Fruit fly (Drosophila melanogaster) whole organism, prepupa: ENCODE data around the gene Atxn7.

Experiments used
- CG11902 ChIP-seq: fragments of 200-800 bp; sonication (Bioruptor generic); optimal IDR thresholded peaks from 3 replicates; lab custom pipeline; 2016; ENCODE audit warnings: missing biosample characterization, missing genetic modification characterization
- CG1621 ChIP-seq: fragments of 200-800 bp; sonication (Bioruptor generic); optimal IDR thresholded peaks from 3 replicates; lab custom pipeline; 2018; ENCODE audit warnings: missing biosample characterization, mild to moderate bottlenecking, missing genetic modification characterization
- CG6854 ChIP-seq: fragments of 200-800 bp; sonication (Bioruptor generic); optimal IDR thresholded peaks from 2 replicates; lab custom pipeline; 2017; ENCODE audit warnings: missing biosample characterization, mild to moderate bottlenecking, missing genetic modification characterization
- CG8319 ChIP-seq: fragments of 200-800 bp; sonication (Bioruptor generic); optimal IDR thresholded peaks from 3 replicates; lab custom pipeline; 2016; ENCODE audit warnings: missing biosample characterization, missing genetic modification characterization
- CG8632 ChIP-seq: fragments of 200-800 bp; sonication (Bioruptor generic); optimal IDR thresholded peaks from 3 replicates; lab custom pipeline; 2016; ENCODE audit warnings: missing biosample characterization, missing genetic modification characterization
- CG9139 ChIP-seq: fragments of 200-800 bp; sonication (Bioruptor generic); optimal IDR thresholded peaks from 3 replicates; lab custom pipeline; 2017; ENCODE audit warnings: missing biosample characterization, mild to moderate bottlenecking, missing genetic modification characterization
- Eip93F ChIP-seq: fragments of 200-800 bp; sonication (Bioruptor generic); optimal IDR thresholded peaks from 2 replicates; lab custom pipeline; 2016; ENCODE audit warnings: missing biosample characterization, mild to moderate bottlenecking, missing genetic modification characterization
- OdsH ChIP-seq: fragments of 200-800 bp; sonication (Bioruptor generic); optimal IDR thresholded peaks from 3 replicates; lab custom pipeline; 2016; ENCODE audit warnings: missing biosample characterization, missing genetic modification characterization
- Sox14 ChIP-seq: fragments of 200-800 bp; sonication (Bioruptor generic); optimal IDR thresholded peaks from 3 replicates; lab custom pipeline; 2016; ENCODE audit warnings: missing biosample characterization, missing genetic modification characterization
- fd59A ChIP-seq: fragments of 200-800 bp; sonication (Bioruptor generic); optimal IDR thresholded peaks from 2 replicates; lab custom pipeline; 2017; ENCODE audit warnings: missing biosample characterization, mild to moderate bottlenecking, missing genetic modification characterization, missing genetic modification reagents

- TF ChIP-seq fd59A (GFP tag; lab: Kevin White, UChicago) (no peak), CG6854 (no peak), CG9139 (GFP tag; lab: Kevin White, UChicago) (no peak), OdsH (GFP tag; lab: Kevin White, UChicago) (no peak), CG8632 (GFP tag; lab: Kevin White, UChicago) (no peak), Sox14 (GFP tag; lab: Kevin White, UChicago) (no peak), CG8319 (no peak), Eip93F (no peak), CG1621 (tag; lab: Kevin White, UChicago) (no peak), CG11902 (GFP tag; lab: Kevin White, UChicago) (no peak)
Observed at dm6 chr2L:2428209-2428488, 52.5 kb downstream of the Atxn7 start, which contains the start of gene dpp.
